Fruit fly (Drosophila melanogaster): ENCODE data around the gene scpr-B.

Gene scpr-B

dm6 chr3R:11237598-11237997, 3.2 kb downstream of the scpr-B start, which contains the start of gene CG31388:
CG31388 (plus strand) TSS chr3R:11237815.
- no peak for TF ChIP-seq CG8478 (optimal IDR thresholded peaks at IDR 0.05)
- TF ChIP-seq CTCF (optimal IDR thresholded peaks at IDR 0.05) = no peak

dm6 chr3R:11236041-11236440, 4.8 kb downstream of the scpr-B start, which contains the start of gene CG31441:
CG31441 (plus strand) TSS chr3R:11236286.
- TF ChIP-seq CG8478 (optimal IDR thresholded peaks at IDR 0.05) = no peak
- no peak for TF ChIP-seq CTCF (optimal IDR thresholded peaks at IDR 0.05)

dm6 chr3R:11234918-11235371, 5.8 kb downstream of the scpr-B start, which contains the start of the genes Arfip and CG17721:
Arfip (minus strand) TSS chr3R:11235013.
CG17721 (plus strand) TSS chr3R:11235140.
- TF ChIP-seq CG8478 (optimal IDR thresholded peaks at IDR 0.05) = no peak
- peak in 1 of 2 experiments; percentile 11 for TF ChIP-seq CTCF (optimal IDR thresholded peaks at IDR 0.05)

- no peak for TF ChIP-seq CG8478 (optimal IDR thresholded peaks at IDR 0.05)
- no peak for TF ChIP-seq CTCF (optimal IDR thresholded peaks at IDR 0.05)
Measured at dm6 chr3R:11231705-11232261, 9.0 kb downstream of the scpr-B start, which contains the start of the genes CG17187 and Dph3. CG17187 (minus strand) TSS chr3R:11231879. Dph3 (plus strand) TSS chr3R:11231912.

- TF ChIP-seq CG8478 (optimal IDR thresholded peaks at IDR 0.05) = no peak
- no peak for TF ChIP-seq CTCF (optimal IDR thresholded peaks at IDR 0.05)
Measured at dm6 chr3R:11231037-11231436, 9.8 kb downstream of the scpr-B start.

dm6 chr3R:11230392-11230791, 10.4 kb downstream of the scpr-B start, which contains the start of gene GCC88:
GCC88 (minus strand) TSS chr3R:11230600.
- TF ChIP-seq CTCF (optimal IDR thresholded peaks at IDR 0.05) (no peak), CG8478 (optimal IDR thresholded peaks at IDR 0.05) (no peak)

- TF ChIP-seq CTCF (optimal IDR thresholded peaks at IDR 0.05) = no peak
- no peak for TF ChIP-seq CG8478 (optimal IDR thresholded peaks at IDR 0.05)
Measured at dm6 chr3R:11226496-11226895, 14.3 kb downstream of the scpr-B start, which contains the start of gene CG17726. CG17726 (plus strand) TSS chr3R:11226762.

dm6 chr3R:11225220-11225619, 15.6 kb downstream of the scpr-B start, which contains the start of gene scpr-C:
scpr-C (plus strand) TSS chr3R:11225520.
- no peak for TF ChIP-seq CTCF (optimal IDR thresholded peaks at IDR 0.05)
- no peak for TF ChIP-seq CG8478 (optimal IDR thresholded peaks at IDR 0.05)

dm6 chr3R:11224478-11224877, 16.3 kb downstream of the scpr-B start:
- TF ChIP-seq CG8478 (optimal IDR thresholded peaks at IDR 0.05) (no peak), CTCF (optimal IDR thresholded peaks at IDR 0.05) (no peak)

- TF ChIP-seq CTCF (optimal IDR thresholded peaks at IDR 0.05) (no peak), CG8478 (optimal IDR thresholded peaks at IDR 0.05) (no peak)
Measured at dm6 chr3R:11222587-11222986, 18.2 kb downstream of the scpr-B start.

dm6 chr3R:11221437-11222230, 19.2 kb downstream of the scpr-B start, which contains the start of the genes CG6693 and RpL3:
CG6693 (minus strand) TSS chr3R:11221639.
RpL3 (plus strand) TSS chr3R:11221894.
- TF ChIP-seq CG8478 (optimal IDR thresholded peaks at IDR 0.05) = no peak
- peak; percentile 63 to 66 for TF ChIP-seq CTCF (optimal IDR thresholded peaks at IDR 0.05)

- no peak for TF ChIP-seq CG8478 (optimal IDR thresholded peaks at IDR 0.05)
- no peak for TF ChIP-seq CTCF (optimal IDR thresholded peaks at IDR 0.05)
Measured at dm6 chr3R:11219883-11220282, 20.9 kb downstream of the scpr-B start, which contains the start of gene CG6689. CG6689 (minus strand) TSS chr3R:11220064.

dm6 chr3R:11216156-11216630, 24.6 kb downstream of the scpr-B start, which contains the start of the genes RpS25 and CG4820:
RpS25 (minus strand) TSS chr3R:11216287.
CG4820 (plus strand) TSS chr3R:11216535.
- TF ChIP-seq CTCF (optimal IDR thresholded peaks at IDR 0.05) (peak; percentile 3 to 55), CG8478 (optimal IDR thresholded peaks at IDR 0.05) (no peak)

dm6 chr3R:11214449-11214950, 26.3 kb downstream of the scpr-B start, which contains the start of gene ZnT86D:
ZnT86D (minus strand) TSS chr3R:11214539.
- TF ChIP-seq CTCF (optimal IDR thresholded peaks at IDR 0.05) = no peak
- TF ChIP-seq CG8478 (optimal IDR thresholded peaks at IDR 0.05) = no peak
